Worm (Caenorhabditis elegans) whole organism, late embryonic: ENCODE data around the gene Y56A3A.16.

Experiments used
- ama-1 ChIP-seq: fragments of 150-350 bp; optimal IDR thresholded peaks from 2 replicates; lab custom pipeline; 2014
- dmd-4 ChIP-seq: sonication (generic microtip); optimal IDR thresholded peaks from 2 replicates; lab custom pipeline; 2016; ENCODE audit warnings: borderline replicate concordance, missing genetic modification characterization, missing compliant biosample characterization
- fax-1 ChIP-seq: sonication (generic microtip); optimal IDR thresholded peaks from 2 replicates; lab custom pipeline; 2016; ENCODE audit warnings: missing genotype, missing genetic modification characterization, missing compliant biosample characterization
- tbx-2 ChIP-seq: sonication (generic microtip); optimal IDR thresholded peaks from 2 replicates; lab custom pipeline; 2016; ENCODE audit warnings: missing genetic modification characterization, missing compliant biosample characterization
- unc-86 ChIP-seq: sonication (generic microtip); optimal IDR thresholded peaks from 2 replicates; lab custom pipeline; 2016; ENCODE audit warnings: missing genetic modification characterization, missing compliant biosample characterization

- no peak for TF ChIP-seq tbx-2 (tag; lab: Kevin White, UChicago)
- TF ChIP-seq fax-1 (tag; lab: Kevin White, UChicago), result no peak
- no peak for TF ChIP-seq dmd-4 (tag; lab: Kevin White, UChicago)
- TF ChIP-seq unc-86 (tag; lab: Kevin White, UChicago), result no peak
- no peak for TF ChIP-seq ama-1 (lab: Kevin White, UChicago)
Observed at ce11 chrIII:11931960-11932359, 17.8 kb upstream of the Y56A3A.16 start.
